Fruit fly (Drosophila melanogaster) whole organism: ENCODE data around the gene snz.

Experiments used
- CG8478 ChIP-seq: fragments of >200 bp; optimal IDR thresholded peaks from 2 replicates; lab custom pipeline; 2018; ENCODE audit warnings: inconsistent platforms
- Dll ChIP-seq: fragments of >200 bp; optimal IDR thresholded peaks from 2 replicates; lab custom pipeline; 2017
- EcR ChIP-seq, 2 experiments: fragments of >200 bp; optimal IDR thresholded peaks; 2 replicates each; lab custom pipeline; 2017; ENCODE audit warnings: missing biosample characterization in 2 of 2, missing genetic modification characterization in 2 of 2, missing genetic modification reagents in 2 of 2
- pan ChIP-seq: fragments of >200 bp; optimal IDR thresholded peaks from 2 replicates; lab custom pipeline; 2017
- psq ChIP-seq: fragments of >200 bp; optimal IDR thresholded peaks from 2 replicates; lab custom pipeline; 2017
- usp ChIP-seq: fragments of >200 bp; optimal IDR thresholded peaks from 2 replicates; lab custom pipeline; 2017; ENCODE audit warnings: missing biosample characterization, missing genetic modification characterization, mixed read lengths

DNA sequence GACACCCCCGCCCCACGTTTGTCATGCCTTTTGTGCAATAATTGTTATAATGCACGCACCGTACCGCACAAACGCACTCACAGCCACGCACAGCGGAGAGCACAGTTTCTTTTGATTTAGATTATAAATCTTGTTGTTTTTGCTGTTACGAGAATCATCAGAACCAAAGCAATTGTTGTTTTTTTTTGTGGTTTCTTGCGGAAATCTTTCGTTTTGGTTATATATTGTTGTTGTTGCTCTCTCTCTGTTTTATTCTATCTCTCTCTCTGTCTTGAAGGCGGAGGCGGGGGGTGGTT, 55.9 kb downstream of the snz start:
- no peak for TF ChIP-seq pan
- TF ChIP-seq CG8478 (lab: Kevin White, UChicago) = no peak
- no peak for TF ChIP-seq Dll
- no peak for TF ChIP-seq psq (lab: Kevin White, UChicago)
- no peak for TF ChIP-seq usp (GFP tag; lab: Kevin White, UChicago)
- no peak for TF ChIP-seq EcR (GFP tag; optimal IDR thresholded peaks at IDR 0.05; lab: Kevin White, UChicago)
